Fruit fly (Drosophila melanogaster) whole organism, embryonic: ENCODE results near the gene Cpr31A.

Experiments used
- Bdp1 ChIP-seq: fragments of 200-800 bp; sonication (Bioruptor generic); optimal IDR thresholded peaks from 3 replicates; lab custom pipeline; 2016; ENCODE audit warnings: missing biosample characterization, missing genetic modification characterization
- Blimp-1 ChIP-seq: fragments of 200-800 bp; sonication (Bioruptor generic); optimal IDR thresholded peaks from 3 replicates; lab custom pipeline; 2018; ENCODE audit warnings: missing biosample characterization, missing genetic modification characterization, mild to moderate bottlenecking, moderate library complexity, missing genetic modification reagents
- CG10543 ChIP-seq: fragments of 200-800 bp; sonication (Bioruptor generic); optimal IDR thresholded peaks from 3 replicates; lab custom pipeline; 2017; ENCODE audit warnings: missing biosample characterization, mild to moderate bottlenecking, missing genetic modification characterization, moderate library complexity
- CG11560 ChIP-seq: fragments of 200-800 bp; sonication (Bioruptor generic); IDR thresholded peaks from 3 replicates; pipeline ENCODE4 v1.3.6; 2022; ENCODE audit warnings: missing biosample characterization, missing genetic modification characterization
- CG11723 ChIP-seq: fragments of 200-800 bp; sonication (Bioruptor generic); optimal IDR thresholded peaks from 2 replicates; lab custom pipeline; 2017; ENCODE audit warnings: missing biosample characterization, mild to moderate bottlenecking, missing genetic modification characterization
- CG14710 ChIP-seq: fragments of 200-800 bp; sonication (Bioruptor generic); optimal IDR thresholded peaks from 3 replicates; lab custom pipeline; 2019; ENCODE audit warnings: missing biosample characterization, mild to moderate bottlenecking, missing genetic modification characterization, moderate library complexity
- CG1529 ChIP-seq: fragments of 200-800 bp; sonication (Bioruptor generic); optimal IDR thresholded peaks from 3 replicates; lab custom pipeline; 2018; ENCODE audit warnings: missing biosample characterization, missing genetic modification characterization
- CG17328 ChIP-seq: fragments of 200-800 bp; sonication (Bioruptor generic); IDR thresholded peaks from 2 replicates; pipeline ENCODE4 v1.3.6; 2022; ENCODE audit warnings: missing biosample characterization, missing genetic modification characterization
- CG17829 ChIP-seq: fragments of 200-800 bp; optimal IDR thresholded peaks from 2 replicates; lab custom pipeline; 2019; ENCODE audit warnings: missing biosample characterization, mild to moderate bottlenecking, missing genetic modification characterization, moderate library complexity
- CG2116 ChIP-seq: fragments of 200-800 bp; sonication (Bioruptor generic); optimal IDR thresholded peaks from 3 replicates; lab custom pipeline; 2018; ENCODE audit warnings: missing biosample characterization, mild to moderate bottlenecking, missing genetic modification characterization
- CG3163 ChIP-seq: fragments of 200-800 bp; sonication (Bioruptor generic); optimal IDR thresholded peaks from 3 replicates; lab custom pipeline; 2016; ENCODE audit warnings: missing biosample characterization, missing genetic modification characterization
- CG3995 ChIP-seq: fragments of 200-800 bp; sonication (Bioruptor generic); optimal IDR thresholded peaks from 3 replicates; lab custom pipeline; 2016; ENCODE audit warnings: missing biosample characterization, missing genetic modification characterization
- CG4617 ChIP-seq: fragments of 200-800 bp; sonication (Bioruptor generic); optimal IDR thresholded peaks from 3 replicates; lab custom pipeline; 2016; ENCODE audit warnings: missing biosample characterization, missing genetic modification characterization, borderline replicate concordance
- CG4820 ChIP-seq: fragments of 200-800 bp; sonication (Bioruptor generic); optimal IDR thresholded peaks from 3 replicates; lab custom pipeline; 2016; ENCODE audit warnings: missing biosample characterization, missing genetic modification characterization
- CG5245 ChIP-seq: fragments of 200-800 bp; sonication (Bioruptor generic); optimal IDR thresholded peaks from 3 replicates; lab custom pipeline; 2016; ENCODE audit warnings: missing biosample characterization, missing genetic modification characterization
- CG6683 ChIP-seq: fragments of 200-800 bp; sonication (Bioruptor generic); optimal IDR thresholded peaks from 2 replicates; lab custom pipeline; 2017; ENCODE audit warnings: missing biosample characterization, mild to moderate bottlenecking, missing genetic modification characterization, missing genetic modification reagents
- CG8478 ChIP-seq: fragments of >200 bp; optimal IDR thresholded peaks from 2 replicates; lab custom pipeline; 2018
- CG9797 ChIP-seq: fragments of 200-800 bp; sonication (Bioruptor generic); optimal IDR thresholded peaks from 3 replicates; lab custom pipeline; 2018; ENCODE audit warnings: missing biosample characterization, mild to moderate bottlenecking, missing genetic modification characterization
- CG9932 ChIP-seq: fragments of 200-800 bp; sonication (Bioruptor generic); IDR thresholded peaks from 2 replicates; pipeline ENCODE4 v1.3.6; 2022; ENCODE audit warnings: missing biosample characterization, missing genetic modification characterization
- Chrac-16 ChIP-seq: fragments of 200-800 bp; sonication (Bioruptor generic); optimal IDR thresholded peaks from 3 replicates; lab custom pipeline; 2016; ENCODE audit warnings: missing biosample characterization, missing genetic modification characterization
- Deaf1 ChIP-seq: fragments of 200-800 bp; optimal IDR thresholded peaks from 3 replicates; lab custom pipeline; 2019; ENCODE audit warnings: missing biosample characterization, mild to moderate bottlenecking, missing genetic modification characterization, moderate library complexity
- Dfd ChIP-seq, 2 experiments: fragments of >200 bp; optimal IDR thresholded peaks; 2 replicates each; lab custom pipeline; 2017; ENCODE audit warnings: missing biosample characterization in 2 of 2, missing genetic modification characterization in 2 of 2
- Doc2 ChIP-seq: fragments of 200-800 bp; sonication (Bioruptor generic); IDR thresholded peaks from 2 replicates; pipeline ENCODE4 v1.3.6; 2022; ENCODE audit warnings: missing biosample characterization, missing genetic modification characterization
- Doc3 ChIP-seq: fragments of 200-800 bp; sonication (Bioruptor generic); IDR thresholded peaks from 3 replicates; pipeline ENCODE4 v1.3.6; 2022; ENCODE audit warnings: missing biosample characterization, missing genetic modification characterization; ENCODE audit not compliant: partially characterized antibody
- E2f1 ChIP-seq: fragments of 200-800 bp; sonication (Bioruptor generic); IDR thresholded peaks from 2 replicates; pipeline ENCODE4 v1.3.6; 2022; ENCODE audit warnings: missing biosample characterization, missing genetic modification characterization
- Ets97D ChIP-seq: fragments of 200-800 bp; sonication (Bioruptor generic); optimal IDR thresholded peaks from 3 replicates; lab custom pipeline; 2016; ENCODE audit warnings: missing biosample characterization, missing genetic modification characterization
- Hr51 ChIP-seq, 2 experiments: fragments of 200-800 bp; sonication (Bioruptor generic); optimal IDR thresholded peaks; 2 replicates in 1 of 2; 3 replicates in 1 of 2; lab custom pipeline; 2016 to 2018; ENCODE audit warnings: missing biosample characterization in 2 of 2, missing genetic modification characterization in 2 of 2, mild to moderate bottlenecking in 1 of 2, moderate library complexity in 1 of 2
- Jarid2 ChIP-seq: fragments of 200-800 bp; sonication (Bioruptor generic); optimal IDR thresholded peaks from 3 replicates; lab custom pipeline; 2017; ENCODE audit warnings: mild to moderate bottlenecking, missing biosample characterization, missing genetic modification reagents, missing genetic modification characterization
- Lhr ChIP-seq: fragments of 200-800 bp; sonication (Bioruptor generic); optimal IDR thresholded peaks from 3 replicates; lab custom pipeline; 2017; ENCODE audit warnings: mild to moderate bottlenecking, missing biosample characterization, missing genetic modification reagents, missing genetic modification characterization
- PHDP ChIP-seq: fragments of 200-800 bp; sonication (Bioruptor generic); optimal IDR thresholded peaks from 3 replicates; lab custom pipeline; 2018; ENCODE audit warnings: missing biosample characterization, mild to moderate bottlenecking, missing genetic modification characterization, moderate library complexity
- Sin3A ChIP-seq: fragments of >200 bp; optimal IDR thresholded peaks from 2 replicates; lab custom pipeline; 2018
- Sry-δ ChIP-seq: fragments of 200-800 bp; sonication (Bioruptor generic); optimal IDR thresholded peaks from 2 replicates; lab custom pipeline; 2016; ENCODE audit warnings: missing biosample characterization, missing genetic modification characterization
- Trl ChIP-seq, 3 experiments: fragments of >200 bp in 2 of 3; fragments of 200-800 bp in 1 of 3; sonication (Bioruptor generic) in 1 of 3; optimal IDR thresholded peaks; 2 replicates in 1 of 3; 3 replicates in 2 of 3; lab custom pipeline; 2016 to 2017; ENCODE audit warnings: missing biosample characterization in 1 of 3, missing genetic modification characterization in 1 of 3
- Usf ChIP-seq: fragments of 200-800 bp; sonication (Bioruptor generic); optimal IDR thresholded peaks from 2 replicates; lab custom pipeline; 2017; ENCODE audit warnings: missing genotype, missing biosample characterization, missing genetic modification characterization
- cad ChIP-seq: fragments of >200 bp; optimal IDR thresholded peaks from 2 replicates; lab custom pipeline; 2017; ENCODE audit warnings: missing biosample characterization, missing genetic modification characterization
- fd102C ChIP-seq: fragments of 200-800 bp; sonication (Bioruptor generic); optimal IDR thresholded peaks from 2 replicates; lab custom pipeline; 2018; ENCODE audit warnings: missing biosample characterization, mild to moderate bottlenecking, missing genetic modification characterization, moderate library complexity
- gem ChIP-seq: fragments of 200-800 bp; sonication (Bioruptor generic); optimal IDR thresholded peaks from 2 replicates; lab custom pipeline; 2019; ENCODE audit warnings: missing biosample characterization, mild to moderate bottlenecking, missing genetic modification characterization, moderate library complexity
- gfzf ChIP-seq: fragments of 200-800 bp; sonication (Bioruptor generic); optimal IDR thresholded peaks from 2 replicates; lab custom pipeline; 2016; ENCODE audit warnings: missing biosample characterization, mild to moderate bottlenecking, missing genetic modification characterization, moderate library complexity
- jigr1 ChIP-seq: fragments of 200-800 bp; sonication (Bioruptor generic); IDR thresholded peaks from 3 replicates; pipeline ENCODE4 v1.3.6; 2022; ENCODE audit warnings: missing biosample characterization, missing genetic modification characterization
- jumu ChIP-seq: fragments of 200-800 bp; sonication (Bioruptor generic); optimal IDR thresholded peaks from 3 replicates; lab custom pipeline; 2016; ENCODE audit warnings: missing biosample characterization, missing genetic modification characterization
- lab ChIP-seq: fragments of 200-800 bp; sonication (Bioruptor generic); optimal IDR thresholded peaks from 3 replicates; lab custom pipeline; 2017; ENCODE audit warnings: missing biosample characterization, missing genetic modification characterization, mild to moderate bottlenecking, moderate library complexity, missing genetic modification reagents
- lilli ChIP-seq: fragments of 200-800 bp; sonication (Bioruptor generic); optimal IDR thresholded peaks from 3 replicates; lab custom pipeline; 2016; ENCODE audit warnings: missing biosample characterization, missing genetic modification characterization
- luna ChIP-seq: fragments of 200-800 bp; sonication (Bioruptor generic); optimal IDR thresholded peaks from 2 replicates; lab custom pipeline; 2016; ENCODE audit warnings: missing biosample characterization, missing genetic modification characterization
- nau ChIP-seq: fragments of 200-800 bp; sonication (Bioruptor generic); optimal IDR thresholded peaks from 3 replicates; lab custom pipeline; 2017; ENCODE audit warnings: missing biosample characterization, mild to moderate bottlenecking, missing genetic modification characterization, missing genetic modification reagents
- oc ChIP-seq: fragments of 200-800 bp; sonication (Bioruptor generic); optimal IDR thresholded peaks from 2 replicates; lab custom pipeline; 2018; ENCODE audit warnings: missing biosample characterization, mild to moderate bottlenecking, missing genetic modification characterization, moderate library complexity
- ranshi ChIP-seq: fragments of 200-800 bp; sonication (Bioruptor generic); IDR thresholded peaks from 2 replicates; pipeline ENCODE4 v1.3.6; 2022; ENCODE audit warnings: missing biosample characterization, missing genetic modification characterization
- sisA ChIP-seq: fragments of 200-800 bp; sonication (Bioruptor generic); IDR thresholded peaks from 2 replicates; pipeline ENCODE4 v1.3.6; 2022; ENCODE audit warnings: missing biosample characterization, missing genetic modification characterization
- stwl ChIP-seq: fragments of 200-800 bp; sonication (Bioruptor generic); optimal IDR thresholded peaks from 3 replicates; lab custom pipeline; 2018; ENCODE audit warnings: missing biosample characterization, mild to moderate bottlenecking, missing genetic modification characterization, moderate library complexity
- sug ChIP-seq: fragments of 200-800 bp; optimal IDR thresholded peaks from 2 replicates; lab custom pipeline; 2019; ENCODE audit warnings: missing biosample characterization, mild to moderate bottlenecking, missing genetic modification characterization, moderate library complexity
- wdn ChIP-seq: fragments of 200-800 bp; sonication (Bioruptor generic); IDR thresholded peaks from 2 replicates; pipeline ENCODE4 v1.3.6; 2022; ENCODE audit warnings: missing biosample characterization, missing genetic modification characterization

Gene Cpr31A

dm6 chr2L:10056705-10057104 lies 2.7 kb downstream of the Cpr31A start, which contains the start of gene Pen (continued):
- no peak for TF ChIP-seq Hr51 (GFP tag; optimal IDR thresholded peaks at IDR 0.05; lab: Kevin White, UChicago)
- peak; percentile 85 for TF ChIP-seq CG9797
- TF ChIP-seq gfzf, result peak; percentile 45
- TF ChIP-seq CG3995 (GFP tag; lab: Kevin White, UChicago), result no peak
- TF ChIP-seq Lhr, result peak; percentile 36
- TF ChIP-seq Sin3A, result peak; percentile 52
- peak; percentile 37 for TF ChIP-seq CG14710 (tag; lab: Kevin White, UChicago)
- TF ChIP-seq Bdp1, result no peak
- TF ChIP-seq PHDP (tag; lab: Kevin White, UChicago), result no peak
- TF ChIP-seq jigr1 (GFP tag; lab: Robert Waterston, UW), result no peak
- no peak for TF ChIP-seq Dfd (GFP tag; optimal IDR thresholded peaks at IDR 0.05; lab: Kevin White, UChicago)
- TF ChIP-seq Doc3, result peak; percentile 35; the same call in 1 of the 3 replicates
- TF ChIP-seq fd102C (GFP tag; lab: Kevin White, UChicago), result no peak
- TF ChIP-seq Sry-δ, result peak; percentile 81
- no peak for TF ChIP-seq CG8478
- TF ChIP-seq Ets97D (GFP tag; lab: Kevin White, UChicago), result peak; percentile 17
- peak; percentile 38 for TF ChIP-seq stwl (tag; lab: Kevin White, UChicago)
- no peak for TF ChIP-seq CG11560 (tag; lab: Robert Waterston, UW)

- TF ChIP-seq CG2116 (GFP tag; lab: Kevin White, UChicago), result no peak
- TF ChIP-seq CG10543 (GFP tag; lab: Kevin White, UChicago), result no peak
- peak; percentile 91 for TF ChIP-seq CG17328 (GFP tag; lab: Robert Waterston, UW)
- TF ChIP-seq jumu, result peak; percentile 81
- peak; percentile 13 for TF ChIP-seq stwl (tag; lab: Kevin White, UChicago)
- TF ChIP-seq CG17829 (tag; lab: Kevin White, UChicago), result peak; percentile 77
- no peak for TF ChIP-seq Doc2 (GFP tag; lab: Robert Waterston, UW)
- TF ChIP-seq CG4820 (GFP tag; lab: Kevin White, UChicago), result peak; percentile 66
- TF ChIP-seq cad (GFP tag; lab: Kevin White, UChicago), result no peak
- no peak for TF ChIP-seq sug (tag; lab: Kevin White, UChicago)
- no peak for TF ChIP-seq luna
- TF ChIP-seq CG1529, result peak; percentile 43
- no peak for TF ChIP-seq CG11723
- TF ChIP-seq E2f1 (GFP tag; lab: Robert Waterston, UW), result peak; percentile 77
- peak; percentile 72 for TF ChIP-seq nau
- 0 out of 3 replicates have a peak, but pooled peaks have one; percentile 40 for TF ChIP-seq CG11560 (tag; lab: Robert Waterston, UW)
- TF ChIP-seq Chrac-16 (GFP tag; lab: Kevin White, UChicago), result peak; percentile 76
- peak; percentile 62 for TF ChIP-seq CG5245 (GFP tag; lab: Kevin White, UChicago)
- TF ChIP-seq wdn (GFP tag; lab: Robert Waterston, UW), result 0 out of 2 replicates have a peak, but pooled peaks have one; percentile 34
- no peak for TF ChIP-seq Deaf1 (tag; lab: Kevin White, UChicago)
- peak; percentile 80 for TF ChIP-seq sisA (GFP tag; lab: Robert Waterston, UW)
- TF ChIP-seq CG6683, result no peak
- TF ChIP-seq CG4617 (GFP tag; lab: Kevin White, UChicago), result peak; percentile 21
- no peak for TF ChIP-seq Jarid2 (GFP tag; lab: Kevin White, UChicago)
- peak; percentile 38 for TF ChIP-seq CG3163 (GFP tag; lab: Kevin White, UChicago)
- no peak for TF ChIP-seq gfzf
- peak; percentile 88 for TF ChIP-seq ranshi (GFP tag; lab: Robert Waterston, UW)
- TF ChIP-seq gem, result peak; percentile 79
- no peak for TF ChIP-seq Trl (optimal IDR thresholded peaks at IDR 0.05; lab: Kevin White, UChicago)
- peak; percentile 79 for TF ChIP-seq Trl (GFP tag; optimal IDR thresholded peaks at IDR 0.05; lab: Kevin White, UChicago)
- TF ChIP-seq Blimp-1 (GFP tag; lab: Kevin White, UChicago), result peak; percentile 66
- TF ChIP-seq lab (GFP tag; lab: Kevin White, UChicago), result peak; percentile 60
- peak; percentile 62 for TF ChIP-seq lilli (GFP tag; lab: Kevin White, UChicago)
- TF ChIP-seq CG9932 (GFP tag; lab: Robert Waterston, UW), result peak; percentile 49
- TF ChIP-seq oc, result peak; percentile 73
- TF ChIP-seq Usf (GFP tag; lab: Kevin White, UChicago), result peak; percentile 56
Observed at dm6 chr2L:10057236-10057635, 3.2 kb downstream of the Cpr31A start.
